Worm (Caenorhabditis elegans) whole organism, late embryonic: ENCODE results near the gene evl-20.

Source experiments
- C08G9.2 ChIP-seq: sonication (generic microtip); optimal IDR thresholded peaks from 2 replicates; lab custom pipeline; 2016; ENCODE audit warnings: mild to moderate bottlenecking, missing genetic modification characterization, moderate library complexity, missing compliant biosample characterization
- C38D4.7 ChIP-seq: fragments of 200-800 bp; sonication (Bioruptor generic); optimal IDR thresholded peaks from 2 replicates; lab custom pipeline; 2018; ENCODE audit warnings: mild to moderate bottlenecking, missing genetic modification characterization, moderate library complexity, missing compliant biosample characterization
- F13H6.1 ChIP-seq: sonication (generic microtip); optimal IDR thresholded peaks from 2 replicates; lab custom pipeline; 2016; ENCODE audit warnings: missing genetic modification characterization, missing compliant biosample characterization
- T23F11.4 ChIP-seq: fragments of 200-800 bp; sonication (Bioruptor generic); optimal IDR thresholded peaks from 2 replicates; lab custom pipeline; 2018; ENCODE audit warnings: mild to moderate bottlenecking, missing genetic modification characterization, missing compliant biosample characterization
- ahr-1 ChIP-seq: sonication (generic microtip); optimal IDR thresholded peaks from 2 replicates; lab custom pipeline; 2016; ENCODE audit warnings: missing genetic modification characterization, missing compliant biosample characterization
- ama-1 ChIP-seq: fragments of 150-350 bp; optimal IDR thresholded peaks from 2 replicates; lab custom pipeline; 2014
- ceh-14 ChIP-seq: sonication (generic microtip); optimal IDR thresholded peaks from 2 replicates; lab custom pipeline; 2016; ENCODE audit warnings: missing genotype, missing genetic modification characterization, missing compliant biosample characterization
- ceh-2 ChIP-seq: sonication (generic microtip); optimal IDR thresholded peaks from 2 replicates; lab custom pipeline; 2016; ENCODE audit warnings: missing genotype, missing genetic modification characterization, missing compliant biosample characterization
- ceh-30 ChIP-seq: fragments of 150-350 bp; optimal IDR thresholded peaks from 2 replicates; lab custom pipeline; 2014; ENCODE audit warnings: missing biosample characterization, missing genetic modification characterization
- ceh-31 ChIP-seq: sonication (generic microtip); optimal IDR thresholded peaks from 2 replicates; lab custom pipeline; 2016; ENCODE audit warnings: missing genetic modification characterization, missing compliant biosample characterization
- ceh-48 ChIP-seq: sonication (generic microtip); optimal IDR thresholded peaks from 2 replicates; lab custom pipeline; 2016; ENCODE audit warnings: missing genetic modification characterization, inconsistent platforms, missing compliant biosample characterization
- ceh-6 ChIP-seq: fragments of 200-800 bp; sonication (Bioruptor generic); optimal IDR thresholded peaks from 2 replicates; lab custom pipeline; 2018; ENCODE audit warnings: mild to moderate bottlenecking, missing genetic modification characterization, missing compliant biosample characterization
- che-1 ChIP-seq: sonication (generic microtip); optimal IDR thresholded peaks from 2 replicates; lab custom pipeline; 2016; ENCODE audit warnings: mild to moderate bottlenecking, missing genetic modification characterization, missing compliant biosample characterization
- dmd-4 ChIP-seq: sonication (generic microtip); optimal IDR thresholded peaks from 2 replicates; lab custom pipeline; 2016; ENCODE audit warnings: borderline replicate concordance, missing genetic modification characterization, missing compliant biosample characterization
- ets-4 ChIP-seq: sonication (generic microtip); optimal IDR thresholded peaks from 2 replicates; lab custom pipeline; 2016; ENCODE audit warnings: missing genetic modification characterization, missing compliant biosample characterization
- fax-1 ChIP-seq: sonication (generic microtip); optimal IDR thresholded peaks from 2 replicates; lab custom pipeline; 2016; ENCODE audit warnings: missing genotype, missing genetic modification characterization, missing compliant biosample characterization
- fkh-6 ChIP-seq: sonication (generic microtip); optimal IDR thresholded peaks from 2 replicates; lab custom pipeline; 2016; ENCODE audit warnings: missing genetic modification characterization, missing compliant biosample characterization
- hlh-13 ChIP-seq: fragments of 200-800 bp; sonication (Bioruptor generic); optimal IDR thresholded peaks from 2 replicates; lab custom pipeline; 2018; ENCODE audit warnings: mild to moderate bottlenecking, missing genetic modification characterization, missing compliant biosample characterization
- hlh-6 ChIP-seq: sonication (generic microtip); optimal IDR thresholded peaks from 2 replicates; lab custom pipeline; 2016; ENCODE audit warnings: missing genotype, missing genetic modification characterization, missing compliant biosample characterization
- lin-11 ChIP-seq: fragments of 200-800 bp; sonication (Bioruptor generic); optimal IDR thresholded peaks from 2 replicates; lab custom pipeline; 2018; ENCODE audit warnings: mild to moderate bottlenecking, missing genetic modification characterization, missing compliant biosample characterization
- madf-2 ChIP-seq: sonication (generic microtip); optimal IDR thresholded peaks from 2 replicates; lab custom pipeline; 2017; ENCODE audit warnings: missing genetic modification characterization, missing compliant biosample characterization
- mec-3 ChIP-seq: sonication (generic microtip); optimal IDR thresholded peaks from 2 replicates; lab custom pipeline; 2016; ENCODE audit warnings: borderline replicate concordance, missing genetic modification characterization, missing compliant biosample characterization
- nhr-11 ChIP-seq: fragments of 150-350 bp; optimal IDR thresholded peaks from 2 replicates; lab custom pipeline; 2014; ENCODE audit warnings: missing biosample characterization, missing genetic modification characterization
- nhr-232 ChIP-seq: sonication (generic microtip); optimal IDR thresholded peaks from 2 replicates; lab custom pipeline; 2016; ENCODE audit warnings: missing genetic modification characterization, missing compliant biosample characterization
- npax-4 ChIP-seq: sonication (generic microtip); optimal IDR thresholded peaks from 2 replicates; lab custom pipeline; 2016; ENCODE audit warnings: missing genetic modification characterization, missing compliant biosample characterization
- odd-2 ChIP-seq: sonication (generic microtip); optimal IDR thresholded peaks from 2 replicates; lab custom pipeline; 2017; ENCODE audit warnings: antibody characterized with exemption, mild to moderate bottlenecking, missing genetic modification characterization, missing compliant biosample characterization
- pag-3 ChIP-seq: sonication (generic microtip); optimal IDR thresholded peaks from 2 replicates; lab custom pipeline; 2016; ENCODE audit warnings: missing compliant biosample characterization, missing genetic modification characterization, borderline replicate concordance
- pat-9 ChIP-seq: fragments of 200-800 bp; sonication (Bioruptor generic); optimal IDR thresholded peaks from 2 replicates; lab custom pipeline; 2018; ENCODE audit warnings: mild to moderate bottlenecking, missing genetic modification characterization, moderate library complexity, missing compliant biosample characterization
- pax-1 ChIP-seq: fragments of 150-350 bp; optimal IDR thresholded peaks from 2 replicates; lab custom pipeline; 2014; ENCODE audit warnings: missing biosample characterization, missing genetic modification characterization
- pha-2 ChIP-seq: sonication (generic microtip); optimal IDR thresholded peaks from 2 replicates; lab custom pipeline; 2017; ENCODE audit warnings: mild to moderate bottlenecking, missing genetic modification characterization, missing compliant biosample characterization
- pha-4 ChIP-seq: fragments of 150-350 bp; optimal IDR thresholded peaks from 2 replicates; lab custom pipeline; 2018; ENCODE audit warnings: missing biosample characterization, missing genetic modification reagents, missing genetic modification characterization
- pros-1 ChIP-seq: fragments of 150-350 bp; optimal IDR thresholded peaks from 2 replicates; lab custom pipeline; 2014; ENCODE audit warnings: missing biosample characterization, missing genetic modification reagents, missing genetic modification characterization
- ref-2 ChIP-seq: sonication (generic microtip); optimal IDR thresholded peaks from 2 replicates; lab custom pipeline; 2016; ENCODE audit warnings: missing genetic modification characterization, missing compliant biosample characterization
- sox-4 ChIP-seq: sonication (generic microtip); optimal IDR thresholded peaks from 2 replicates; lab custom pipeline; 2017; ENCODE audit warnings: mild to moderate bottlenecking, missing genetic modification characterization, inconsistent platforms, missing compliant biosample characterization
- syd-9 ChIP-seq: sonication (generic microtip); optimal IDR thresholded peaks from 2 replicates; lab custom pipeline; 2016; ENCODE audit warnings: mild to moderate bottlenecking, missing genetic modification characterization, moderate library complexity, missing compliant biosample characterization
- tbx-7 ChIP-seq: sonication (generic microtip); optimal IDR thresholded peaks from 2 replicates; lab custom pipeline; 2016; ENCODE audit warnings: missing genotype, missing genetic modification characterization, missing compliant biosample characterization
- unc-3 ChIP-seq, 2 experiments: fragments of 200-800 bp in 1 of 2; sonication (Bioruptor generic) in 1 of 2; sonication (generic microtip) in 1 of 2; conservative IDR thresholded peaks in 1 of 2; optimal IDR thresholded peaks in 1 of 2; 2 replicates each; pipeline versions ENCODE4 v1.3.6 to Lab custom; 2016 to 2022; ENCODE audit warnings: missing compliant biosample characterization in 2 of 2, missing genetic modification characterization in 2 of 2, missing genetic modification reagents in 1 of 2
- unc-42 ChIP-seq: sonication (generic microtip); optimal IDR thresholded peaks from 2 replicates; lab custom pipeline; 2016; ENCODE audit warnings: missing genotype, missing genetic modification characterization, missing compliant biosample characterization
- unc-55 ChIP-seq: sonication (generic microtip); optimal IDR thresholded peaks from 2 replicates; lab custom pipeline; 2017; ENCODE audit warnings: missing biosample characterization, missing genetic modification reagents, missing genetic modification characterization
- zip-5 ChIP-seq: sonication (generic microtip); optimal IDR thresholded peaks from 2 replicates; lab custom pipeline; 2016; ENCODE audit warnings: missing genetic modification characterization, missing compliant biosample characterization
- ztf-16 ChIP-seq: sonication (generic microtip); optimal IDR thresholded peaks from 2 replicates; lab custom pipeline; 2017; ENCODE audit warnings: missing genetic modification characterization, missing compliant biosample characterization

The evl-20 gene

DNA sequence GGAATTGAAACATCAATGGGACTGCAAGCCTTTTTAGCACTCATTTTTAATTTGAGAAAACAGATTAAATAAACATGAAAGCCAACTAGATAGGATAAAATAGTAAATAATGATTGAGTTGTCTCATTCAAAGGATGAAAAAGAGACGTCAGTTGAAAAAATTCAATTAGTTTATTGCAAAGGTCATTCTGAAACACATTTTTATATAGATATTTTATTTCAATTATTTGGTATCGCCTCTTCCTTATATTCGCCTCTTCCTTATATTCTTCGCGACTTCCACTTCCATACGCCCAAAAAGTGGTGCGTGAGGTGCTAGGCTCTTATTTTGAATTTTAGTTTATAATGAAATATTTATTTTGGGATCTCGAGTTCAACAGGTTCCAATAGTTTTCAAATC is 9.1 kb upstream of the evl-20 start, which contains the start of gene acp-4:
Gene acp-4 (minus strand): TSS at position 101 of the 400 bp plus-strand sequence.
- TF ChIP-seq dmd-4 (tag; lab: Kevin White, UChicago) (no peak), ama-1 (no peak), pag-3 (tag; lab: Kevin White, UChicago) (no peak), lin-11 (tag; lab: Kevin White, UChicago) (no peak), ztf-16 (no peak), fkh-6 (tag; lab: Kevin White, UChicago) (no peak), hlh-13 (no peak), pha-4 (tag; lab: Kevin White, UChicago) (no peak), unc-55 (GFP tag; lab: Kevin White, UChicago) (no peak)

DNA sequence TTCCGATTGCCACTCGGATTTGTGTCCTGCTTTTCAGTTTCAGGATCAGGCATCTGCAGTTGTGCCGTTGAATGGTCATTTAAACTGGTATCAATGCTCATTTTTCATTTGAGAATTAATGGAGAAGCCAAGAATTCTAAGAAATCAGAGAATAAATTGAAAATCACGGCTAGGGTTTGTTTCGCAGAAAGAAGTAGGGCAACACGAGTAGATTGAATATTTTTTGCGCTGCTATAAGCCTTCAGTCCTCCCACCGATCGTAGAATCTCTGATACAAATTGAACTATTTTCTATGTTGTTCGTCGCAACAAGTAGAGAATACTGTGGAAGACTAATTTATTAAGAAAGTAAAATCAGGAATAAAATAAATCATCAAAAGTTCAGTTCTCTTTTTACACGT is 7.1 kb upstream of the evl-20 start, which contains the start of gene acp-3:
Gene acp-3 (minus strand): TSS at position 101 of the 400 bp plus-strand sequence.
- TF ChIP-seq ceh-14 (tag; lab: Kevin White, UChicago) (no peak), npax-4 (tag; lab: Kevin White, UChicago) (no peak), pha-2 (tag; lab: Kevin White, UChicago) (no peak), ceh-2 (tag; lab: Kevin White, UChicago) (no peak), nhr-11 (tag; lab: Kevin White, UChicago) (no peak), fax-1 (tag; lab: Kevin White, UChicago) (no peak), mec-3 (tag; lab: Kevin White, UChicago) (no peak), odd-2 (no peak), pat-9 (tag; lab: Kevin White, UChicago) (no peak), ceh-31 (tag; lab: Kevin White, UChicago) (no peak), hlh-13 (no peak), C08G9.2 (no peak)
- TF ChIP-seq, all 69 proteins: peak for 0

DNA sequence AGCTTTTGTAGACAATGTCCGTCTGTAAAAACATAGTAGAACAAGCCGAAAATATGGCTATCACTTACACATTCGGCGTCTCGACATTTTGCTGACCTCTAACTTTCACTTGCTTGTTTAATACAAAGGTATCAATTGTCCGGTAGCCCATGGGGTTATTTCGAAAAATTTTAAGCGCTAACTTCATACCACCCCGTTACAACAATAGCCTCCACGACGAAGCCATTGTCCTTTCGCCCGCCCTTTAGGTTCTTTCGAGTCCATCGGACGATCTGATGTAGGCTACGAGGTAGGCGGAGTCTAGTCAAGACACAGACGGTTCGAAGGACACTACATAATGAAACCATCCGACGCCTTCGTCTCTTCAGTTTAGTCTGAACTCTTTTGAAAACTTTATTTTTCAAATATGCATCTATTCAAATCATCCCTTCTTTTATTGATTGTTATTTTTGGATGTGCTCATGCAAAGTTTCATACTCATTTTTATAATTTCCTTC is 5.3 kb upstream of the evl-20 start, which contains the start of gene lips-10:
Gene lips-10 (plus strand): TSS at position 378 of the 497 bp plus-strand sequence.
- no peak for TF ChIP-seq pat-9 (tag; lab: Kevin White, UChicago)
- TF ChIP-seq F13H6.1 (tag; lab: Kevin White, UChicago) = no peak
- TF ChIP-seq lin-11 (tag; lab: Kevin White, UChicago) = no peak
- TF ChIP-seq zip-5 (tag; lab: Kevin White, UChicago) = no peak
- TF ChIP-seq madf-2 (tag; lab: Kevin White, UChicago) = no peak
- TF ChIP-seq T23F11.4 = no peak
- no peak for TF ChIP-seq syd-9 (tag; lab: Kevin White, UChicago)
- no peak for TF ChIP-seq fkh-6 (tag; lab: Kevin White, UChicago)
- TF ChIP-seq unc-42 (tag; lab: Kevin White, UChicago) = no peak
- no peak for TF ChIP-seq pros-1
- TF ChIP-seq C38D4.7 (GFP tag; lab: Kevin White, UChicago) = no peak
- TF ChIP-seq ceh-30 (tag; lab: Kevin White, UChicago) = no peak
- no peak for TF ChIP-seq ahr-1 (tag; lab: Kevin White, UChicago)
- no peak for TF ChIP-seq pax-1 (tag; lab: Kevin White, UChicago)
- TF ChIP-seq unc-3 (GFP tag; conservative IDR thresholded peaks at IDR 0.05; lab: Robert Waterston, UW) = no peak
- no peak for TF ChIP-seq unc-3 (tag; optimal IDR thresholded peaks at IDR 0.05; lab: Kevin White, UChicago)
- TF ChIP-seq sox-4 = no peak
- no peak for TF ChIP-seq tbx-7 (tag; lab: Kevin White, UChicago)

DNA sequence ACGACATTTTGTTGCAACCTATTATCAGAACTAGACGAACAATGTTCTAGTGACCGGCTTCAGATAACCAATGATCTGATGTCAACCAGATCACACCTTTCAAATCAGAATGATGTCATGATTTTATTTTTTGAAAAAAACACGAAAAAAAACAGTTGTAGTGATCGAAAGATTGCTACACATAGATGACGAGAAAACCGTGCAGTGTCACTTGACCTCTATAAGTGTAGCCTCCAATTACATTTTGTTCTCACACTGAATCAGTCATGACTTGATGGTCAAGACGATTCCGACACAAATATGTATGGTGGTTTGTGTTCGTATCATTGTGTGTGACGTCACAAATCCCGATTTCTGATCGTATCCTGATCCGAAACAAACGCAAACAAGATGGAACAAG is 4.0 kb upstream of the evl-20 start:
- TF ChIP-seq ceh-48 (tag; lab: Kevin White, UChicago) (no peak), hlh-6 (tag; lab: Kevin White, UChicago) (no peak), nhr-232 (tag; lab: Kevin White, UChicago) (no peak), madf-2 (tag; lab: Kevin White, UChicago) (no peak), npax-4 (tag; lab: Kevin White, UChicago) (no peak), pros-1 (no peak), che-1 (no peak), sox-4 (no peak), ceh-6 (no peak), ets-4 (no peak), ztf-16 (no peak), ref-2 (tag; lab: Kevin White, UChicago) (no peak), zip-5 (tag; lab: Kevin White, UChicago) (no peak), unc-42 (tag; lab: Kevin White, UChicago) (no peak)
- TF ChIP-seq, all 69 proteins: peak for 0
